Worm (Caenorhabditis elegans) whole organism, L4 larva: ENCODE measurements around the gene sru-35.
A peak's percentile ranks its signal among the peaks of the same experiment; 100 is the strongest.

Experiments
- T26A8.4 ChIP-seq: fragments of 200-800 bp; sonication (Bioruptor generic); IDR thresholded peaks from 2 replicates; pipeline ENCODE4 v1.3.6; 2022; ENCODE audit warnings: missing genetic modification characterization, missing compliant biosample characterization
- Y48G9A.11 ChIP-seq: fragments of 200-800 bp; sonication (Bioruptor generic); IDR thresholded peaks from 2 replicates; pipeline ENCODE4 v1.3.6; 2022; ENCODE audit warnings: missing genetic modification reagents, missing genetic modification characterization, missing compliant biosample characterization
- Y5F2A.4 ChIP-seq: fragments of 200-800 bp; sonication (Bioruptor generic); optimal IDR thresholded peaks from 2 replicates; lab custom pipeline; 2018; ENCODE audit warnings: mild to moderate bottlenecking, missing genetic modification characterization, missing compliant biosample characterization
- ZK546.5 ChIP-seq, 2 experiments: sonication (generic microtip); optimal IDR thresholded peaks; 2 replicates each; lab custom pipeline; 2017; ENCODE audit warnings: missing biosample characterization in 2 of 2, missing genetic modification characterization in 2 of 2
- aha-1 ChIP-seq: fragments of 150-350 bp; peaks from one replicate; lab custom pipeline; 2014; ENCODE audit warnings: missing biosample characterization, missing genetic modification characterization
- attf-4 ChIP-seq: sonication (generic microtip); optimal IDR thresholded peaks from 3 replicates; lab custom pipeline; 2017; ENCODE audit warnings: missing biosample characterization, missing genetic modification characterization
- ceh-28 ChIP-seq: fragments of 150-350 bp; optimal IDR thresholded peaks from 2 replicates; lab custom pipeline; 2014; ENCODE audit warnings: missing biosample characterization, missing genetic modification reagents, missing genetic modification characterization
- ceh-44 ChIP-seq: fragments of 200-800 bp; sonication (Bioruptor generic); IDR thresholded peaks from 2 replicates; pipeline ENCODE4 v1.3.6; 2022; ENCODE audit warnings: missing genetic modification reagents, missing genetic modification characterization, missing compliant biosample characterization
- ceh-62 ChIP-seq: sonication (generic microtip); optimal IDR thresholded peaks from 2 replicates; lab custom pipeline; 2017; ENCODE audit warnings: missing biosample characterization, missing genetic modification characterization
- cey-2 ChIP-seq: sonication (generic microtip); optimal IDR thresholded peaks from 3 replicates; lab custom pipeline; 2017; ENCODE audit warnings: missing genetic modification characterization, mild to moderate bottlenecking, missing compliant biosample characterization, antibody characterized with exemption, borderline replicate concordance; ENCODE audit not compliant: insufficient read depth
- ctbp-1 ChIP-seq: fragments of 200-800 bp; sonication (Bioruptor generic); IDR thresholded peaks from 2 replicates; pipeline ENCODE4 v1.3.6; 2022; ENCODE audit warnings: missing genetic modification reagents, missing genetic modification characterization, missing compliant biosample characterization
- daf-12 ChIP-seq: fragments of 150-350 bp; optimal IDR thresholded peaks from 2 replicates; lab custom pipeline; 2014; ENCODE audit warnings: missing biosample characterization, missing genetic modification reagents, missing genetic modification characterization
- daf-16 ChIP-seq, 3 experiments: sonication (generic microtip); optimal IDR thresholded peaks; 2 replicates each; lab custom pipeline; 2016 to 2017; ENCODE audit warnings: missing genetic modification characterization in 3 of 3, missing genetic modification reagents in 3 of 3, mild to moderate bottlenecking in 2 of 3, missing compliant biosample characterization in 2 of 3, missing biosample characterization in 1 of 3, moderate library complexity in 1 of 3
- daf-19 ChIP-seq: fragments of 200-800 bp; sonication (Bioruptor generic); conservative IDR thresholded peaks from 2 replicates; pipeline ENCODE4 v1.3.6; 2022; ENCODE audit warnings: missing genetic modification characterization, missing compliant biosample characterization
- dmd-6 ChIP-seq: fragments of 200-800 bp; sonication (Bioruptor generic); IDR thresholded peaks from 2 replicates; pipeline ENCODE4 v1.3.6; 2022; ENCODE audit warnings: missing genetic modification reagents, missing genetic modification characterization, missing compliant biosample characterization
- dve-1 ChIP-seq: sonication (generic microtip); optimal IDR thresholded peaks from 2 replicates; lab custom pipeline; 2017; ENCODE audit warnings: antibody characterized with exemption, mild to moderate bottlenecking, missing genetic modification characterization, missing compliant biosample characterization; ENCODE audit not compliant: insufficient read depth
- egl-27 ChIP-seq: sonication (generic microtip); optimal IDR thresholded peaks from 3 replicates; lab custom pipeline; 2017; ENCODE audit warnings: missing biosample characterization, missing genetic modification reagents, missing genetic modification characterization
- egl-43 ChIP-seq: fragments of 200-800 bp; sonication (Bioruptor generic); IDR thresholded peaks from 2 replicates; pipeline ENCODE4 v1.3.6; 2022; ENCODE audit warnings: missing genetic modification reagents, missing genetic modification characterization, missing compliant biosample characterization
- gei-8 ChIP-seq: fragments of 200-800 bp; sonication (Bioruptor generic); optimal IDR thresholded peaks from 2 replicates; lab custom pipeline; 2018; ENCODE audit warnings: mild to moderate bottlenecking, missing genetic modification characterization, missing compliant biosample characterization
- hlh-30 ChIP-seq: sonication (generic microtip); optimal IDR thresholded peaks from 2 replicates; lab custom pipeline; 2017; ENCODE audit warnings: antibody characterized with exemption, mild to moderate bottlenecking, missing genetic modification characterization, missing compliant biosample characterization; ENCODE audit not compliant: insufficient read depth
- hmg-1.1 ChIP-seq: fragments of 200-800 bp; sonication (Bioruptor generic); IDR thresholded peaks from 2 replicates; pipeline ENCODE4 v1.3.6; 2022; ENCODE audit warnings: missing genetic modification reagents, missing genetic modification characterization, missing compliant biosample characterization
- jun-1 ChIP-seq: fragments of 150-350 bp; optimal IDR thresholded peaks from 2 replicates; lab custom pipeline; 2014; ENCODE audit warnings: missing biosample characterization, missing genetic modification reagents, missing genetic modification characterization
- lin-15B ChIP-seq: fragments of 150-350 bp; sonication (generic microtip); optimal IDR thresholded peaks from 3 replicates; lab custom pipeline; 2014; ENCODE audit warnings: missing biosample characterization, missing genetic modification characterization
- lin-38 ChIP-seq: fragments of 200-800 bp; sonication (Bioruptor generic); IDR thresholded peaks from 2 replicates; pipeline ENCODE4 v1.3.6; 2022; ENCODE audit warnings: missing genetic modification reagents, missing genetic modification characterization, missing compliant biosample characterization
- mep-1 ChIP-seq: fragments of 150-350 bp; sonication (generic microtip); optimal IDR thresholded peaks from 3 replicates; lab custom pipeline; 2014; ENCODE audit warnings: missing biosample characterization, missing genetic modification characterization
- mxl-2 ChIP-seq: fragments of 200-800 bp; sonication (Bioruptor generic); conservative IDR thresholded peaks from 2 replicates; pipeline ENCODE4 v1.3.6; 2022; ENCODE audit warnings: missing genetic modification reagents, missing genetic modification characterization, missing compliant biosample characterization
- nhr-11 ChIP-seq: fragments of 150-350 bp; optimal IDR thresholded peaks from 2 replicates; lab custom pipeline; 2014; ENCODE audit warnings: missing biosample characterization, missing genetic modification characterization
- nhr-111 ChIP-seq: fragments of 200-800 bp; sonication (Bioruptor generic); optimal IDR thresholded peaks from 2 replicates; lab custom pipeline; 2018; ENCODE audit warnings: mild to moderate bottlenecking, missing genetic modification characterization, missing compliant biosample characterization
- nhr-48 ChIP-seq: sonication (generic microtip); optimal IDR thresholded peaks from 2 replicates; lab custom pipeline; 2016; ENCODE audit warnings: mild to moderate bottlenecking, missing genetic modification characterization, missing compliant biosample characterization
- nhr-76 ChIP-seq: fragments of 150-350 bp; optimal IDR thresholded peaks from 2 replicates; lab custom pipeline; 2014; ENCODE audit warnings: missing biosample characterization, missing genetic modification characterization
- pha-4 ChIP-seq, 2 experiments: fragments of 150-350 bp in 1 of 2; fragments of 200-800 bp in 1 of 2; sonication (Bioruptor generic) in 1 of 2; IDR thresholded peaks in 1 of 2; optimal IDR thresholded peaks in 1 of 2; 2 replicates each; pipeline versions ENCODE4 v1.3.6 to Lab custom; 2014 to 2022; ENCODE audit warnings: missing genetic modification characterization in 2 of 2, missing genetic modification reagents in 2 of 2, missing biosample characterization in 1 of 2, missing compliant biosample characterization in 1 of 2
- php-3 ChIP-seq: fragments of 200-800 bp; sonication (Bioruptor generic); IDR thresholded peaks from 2 replicates; pipeline ENCODE4 v1.3.6; 2022; ENCODE audit warnings: missing genetic modification reagents, missing genetic modification characterization, missing compliant biosample characterization
- rbr-2 ChIP-seq: sonication (generic microtip); optimal IDR thresholded peaks from 2 replicates; lab custom pipeline; 2016; ENCODE audit warnings: missing genotype, missing genetic modification characterization, missing compliant biosample characterization
- saeg-2 ChIP-seq: fragments of 200-800 bp; sonication (Bioruptor generic); IDR thresholded peaks from 2 replicates; pipeline ENCODE4 v1.3.6; 2022; ENCODE audit warnings: missing genetic modification reagents, missing genetic modification characterization, missing compliant biosample characterization
- skn-1 ChIP-seq: fragments of 150-350 bp; optimal IDR thresholded peaks from 2 replicates; lab custom pipeline; 2014; ENCODE audit warnings: missing biosample characterization, missing genetic modification characterization
- spr-1 ChIP-seq: sonication (generic microtip); optimal IDR thresholded peaks from 2 replicates; lab custom pipeline; 2016; ENCODE audit warnings: mild to moderate bottlenecking, missing genetic modification characterization, missing compliant biosample characterization
- unc-39 ChIP-seq: sonication (generic microtip); optimal IDR thresholded peaks from 2 replicates; lab custom pipeline; 2017; ENCODE audit warnings: missing biosample characterization, missing genetic modification characterization
- ztf-7 ChIP-seq: fragments of 150-350 bp; optimal IDR thresholded peaks from 2 replicates; lab custom pipeline; 2014; ENCODE audit warnings: missing biosample characterization, missing genetic modification characterization

sru-35 gene

DNA sequence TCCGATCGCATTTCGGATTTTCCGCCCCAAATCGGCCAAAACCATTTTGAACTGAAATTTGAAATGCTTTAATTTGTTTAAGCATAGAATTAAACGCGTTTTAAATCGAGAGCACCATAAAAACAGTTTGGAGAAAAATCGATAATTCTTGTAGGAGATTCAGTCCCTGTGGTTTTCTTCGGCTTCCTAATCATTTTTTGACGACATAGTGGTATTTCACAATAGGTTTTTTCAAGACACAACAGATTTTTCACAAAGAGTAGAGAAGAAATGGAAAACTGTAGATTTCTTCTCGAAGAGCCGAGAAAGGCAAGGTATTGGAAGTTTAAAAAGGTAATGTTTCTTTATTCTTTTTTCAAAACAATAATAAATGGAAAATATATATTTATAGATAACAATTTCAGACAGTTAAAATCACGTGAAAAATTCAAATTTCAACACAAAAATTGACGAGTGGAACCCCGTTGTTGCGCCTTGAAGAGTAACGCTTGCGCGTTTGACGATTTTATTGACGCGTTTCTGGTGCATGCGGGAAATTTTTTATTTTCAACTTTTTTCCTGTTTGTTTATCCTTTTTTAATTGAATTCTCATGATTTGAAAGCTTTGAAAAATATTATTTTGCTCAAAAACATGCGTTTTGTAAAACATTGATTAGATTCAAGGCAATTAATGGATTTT, 46.3 kb downstream of the sru-35 start, which contains the start of gene F21D5.7 (continued):
- peak; percentile 52; the same call in 1 of the 2 replicates for TF ChIP-seq pha-4 (GFP tag; IDR thresholded peaks at IDR 0.05; lab: Robert Waterston, UW)
- peak; percentile 80 for TF ChIP-seq pha-4 (tag; optimal IDR thresholded peaks at IDR 0.05; lab: Kevin White, UChicago)
- TF ChIP-seq nhr-11 (tag; lab: Kevin White, UChicago) = peak; percentile 12
- no peak for TF ChIP-seq lin-15B
- TF ChIP-seq Y48G9A.11 (GFP tag; lab: Robert Waterston, UW) = no peak
- peak; percentile 90 for TF ChIP-seq hlh-30 (tag; lab: Kevin White, UChicago)

DNA sequence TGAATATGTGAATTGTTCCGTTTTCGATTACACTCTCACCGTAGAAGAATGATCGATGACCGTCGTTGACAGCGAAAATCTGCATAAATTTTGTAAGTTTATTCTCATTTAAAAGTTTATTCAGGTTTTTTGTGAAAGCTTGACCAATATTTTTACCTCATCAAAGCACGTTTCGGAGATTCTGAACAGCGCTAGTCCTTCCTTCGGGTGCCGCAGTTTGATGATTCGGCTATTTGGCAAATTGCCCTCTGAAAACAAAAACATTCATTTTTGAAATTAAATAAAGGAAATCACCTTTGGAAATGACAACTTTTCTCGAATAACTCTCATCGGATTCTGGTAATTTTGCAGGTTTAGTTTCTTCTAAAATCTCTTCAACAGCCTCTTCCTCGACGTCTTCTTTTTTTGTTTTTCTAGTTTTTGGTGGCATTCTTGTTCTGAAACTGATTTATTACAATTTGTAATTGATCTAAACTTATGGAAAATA, 49.0 kb downstream of the sru-35 start, which contains the start of gene F21D5.6:
Gene F21D5.6 (minus strand): TSS at position 437 of the 487 bp plus-strand sequence.
- no peak for TF ChIP-seq php-3
- TF ChIP-seq daf-19 (GFP tag; lab: Robert Waterston, UW) = no peak
- no peak for TF ChIP-seq egl-27 (tag; lab: Kevin White, UChicago)
- no peak for TF ChIP-seq ZK546.5 (tag; optimal IDR thresholded peaks at IDR 0.05; lab: Kevin White, UChicago)
- no peak for TF ChIP-seq egl-43 (GFP tag; lab: Robert Waterston, UW)
- no peak for TF ChIP-seq daf-16 (GFP tag; optimal IDR thresholded peaks at IDR 0.05; lab: Kevin White, UChicago)
- peak; percentile 27 for TF ChIP-seq daf-16 (tag; optimal IDR thresholded peaks at IDR 0.05; lab: Kevin White, UChicago)
- no peak for TF ChIP-seq mxl-2 (GFP tag; lab: Robert Waterston, UW)
- TF ChIP-seq nhr-48 (tag; lab: Kevin White, UChicago) = no peak
- peak; percentile 18 for TF ChIP-seq dve-1 (tag; lab: Kevin White, UChicago)
- no peak for TF ChIP-seq spr-1 (tag; lab: Kevin White, UChicago)
- no peak for TF ChIP-seq attf-4 (tag; lab: Kevin White, UChicago)
- TF ChIP-seq saeg-2 = no peak
- no peak for TF ChIP-seq ceh-44 (GFP tag; lab: Robert Waterston, UW)
- TF ChIP-seq ztf-7 (tag; lab: Kevin White, UChicago) = no peak
- no peak for TF ChIP-seq ctbp-1 (GFP tag; lab: Robert Waterston, UW)
- no peak for TF ChIP-seq unc-39
- TF ChIP-seq rbr-2 = no peak
- TF ChIP-seq skn-1 (tag; lab: Kevin White, UChicago) = no peak
- TF ChIP-seq aha-1 = peak; percentile 65
- no peak for TF ChIP-seq hmg-1.1
- no peak for TF ChIP-seq cey-2
- TF ChIP-seq dmd-6 (GFP tag; lab: Robert Waterston, UW) = no peak
- peak; percentile 9 for TF ChIP-seq mep-1 (tag; lab: Kevin White, UChicago)
- TF ChIP-seq Y5F2A.4 (GFP tag; lab: Kevin White, UChicago) = no peak
- TF ChIP-seq ceh-28 (tag; lab: Kevin White, UChicago) = no peak
- peak; percentile 66; the same call in 1 of the 2 replicates for TF ChIP-seq T26A8.4
- no peak for TF ChIP-seq jun-1
- no peak for TF ChIP-seq nhr-76 (tag; lab: Kevin White, UChicago)
- TF ChIP-seq gei-8 (GFP tag; lab: Kevin White, UChicago) = no peak
- peak; percentile 30; the same call in 1 of the 2 replicates for TF ChIP-seq lin-38 (GFP tag; lab: Robert Waterston, UW)
- TF ChIP-seq nhr-111 (GFP tag; lab: Kevin White, UChicago) = no peak
- TF ChIP-seq ceh-62 (tag; lab: Kevin White, UChicago) = no peak
- no peak for TF ChIP-seq daf-12 (tag; lab: Kevin White, UChicago)
